Fruit fly (Drosophila melanogaster): ENCODE results near the gene CG42521.
A peak's percentile ranks its signal among the peaks of the same experiment; 100 is the strongest.

Gene CG42521

DNA sequence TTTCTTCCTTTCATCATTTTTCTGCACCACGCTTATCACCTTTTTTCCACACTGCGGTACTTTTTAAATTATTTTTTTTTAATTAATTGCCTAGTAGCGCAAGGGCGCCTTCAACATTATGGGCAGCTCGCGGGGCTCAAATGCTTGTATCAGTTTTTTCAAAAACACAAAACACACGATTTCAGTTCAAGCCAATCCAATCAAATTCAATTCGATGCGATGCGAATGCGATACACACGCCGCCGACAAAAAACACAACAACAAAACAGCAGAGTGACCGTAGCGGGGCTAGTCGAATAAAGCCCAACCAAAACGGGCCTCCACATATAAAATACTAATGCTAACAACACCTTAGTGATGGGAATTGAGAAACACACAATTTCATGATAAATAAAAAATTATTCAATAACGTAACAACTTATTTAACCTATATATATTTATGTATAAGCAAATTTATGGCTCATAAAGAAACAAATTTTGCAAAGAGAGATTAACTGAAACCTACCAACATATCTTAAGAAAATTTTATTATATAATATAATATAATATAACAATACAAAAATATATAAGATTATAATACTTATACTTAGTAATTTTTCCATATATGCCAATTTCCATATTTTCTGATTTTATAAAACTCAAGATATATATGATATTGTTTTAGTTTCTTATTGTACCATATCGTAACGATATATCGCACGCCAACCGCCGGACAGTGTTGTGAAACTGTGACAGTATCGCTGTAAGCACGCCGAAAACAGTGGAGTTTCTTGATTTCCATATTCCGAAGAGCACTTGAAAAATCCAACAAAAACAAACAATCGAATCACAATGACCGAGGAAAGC, 37.6 kb upstream of the CG42521 start, which contains the start of the genes CG32066 and CG8003 (continued):
- TF ChIP-seq Atf3 (GFP tag; optimal IDR thresholded peaks at IDR 0.05) (no peak), CG6654 (GFP tag; optimal IDR thresholded peaks at IDR 0.05) (no peak), Six4 (GFP tag; optimal IDR thresholded peaks at IDR 0.05) (no peak), CG9876 (GFP tag; optimal IDR thresholded peaks at IDR 0.05) (no peak), CG11723 (GFP tag; optimal IDR thresholded peaks at IDR 0.05) (peak; percentile 28), hb (GFP tag; IDR thresholded peaks at IDR 0.05; ENCODE audit: partially characterized antibody) (no peak; the same call in 2 of the 3 replicates), eyg (GFP tag; optimal IDR thresholded peaks at IDR 0.05) (no peak), danr (GFP tag; IDR thresholded peaks at IDR 0.05) (no peak), CG10321 (GFP tag; IDR thresholded peaks at IDR 0.05) (no peak; the same call in 1 of the 2 replicates), ab (GFP tag; optimal IDR thresholded peaks at IDR 0.05) (no peak), B-H1 (GFP tag; IDR thresholded peaks at IDR 0.05) (no peak; the same call in 2 of the 3 replicates), CG7786 (GFP tag; optimal IDR thresholded peaks at IDR 0.05) (no peak), H2.0 (GFP tag; IDR thresholded peaks at IDR 0.05) (no peak; the same call in 1 of the 2 replicates), CG31365 (tag; optimal IDR thresholded peaks at IDR 0.05) (no peak), vfl (GFP tag; optimal IDR thresholded peaks at IDR 0.05) (peak; percentile 40), p53 (GFP tag; optimal IDR thresholded peaks at IDR 0.05) (no peak), Tbp (GFP tag; optimal IDR thresholded peaks at IDR 0.05) (no peak), CG12236 (GFP tag; optimal IDR thresholded peaks at IDR 0.05) (no peak), CG6765 (GFP tag; optimal IDR thresholded peaks at IDR 0.05) (peak; percentile 50), NC2α (GFP tag; optimal IDR thresholded peaks at IDR 0.05) (no peak), dmrt99B (tag; optimal IDR thresholded peaks at IDR 0.05) (no peak), bbx (GFP tag; IDR thresholded peaks at IDR 0.05; ENCODE audit: partially characterized antibody) (peak; percentile 98), en (GFP tag; optimal IDR thresholded peaks at IDR 0.05) (no peak), psq (GFP tag; optimal IDR thresholded peaks at IDR 0.05) (no peak), Hsf (GFP tag; optimal IDR thresholded peaks at IDR 0.05) (no peak), fd96Cb (tag; optimal IDR thresholded peaks at IDR 0.05) (no peak), jigr1 (GFP tag; IDR thresholded peaks at IDR 0.05) (no peak), z (GFP tag; IDR thresholded peaks at IDR 0.05) (no peak), CG12659 (GFP tag; optimal IDR thresholded peaks at IDR 0.05) (peak; percentile 67), CG14441 (GFP tag; IDR thresholded peaks at IDR 0.05) (peak; percentile 31; the same call in 1 of the 2 replicates), unpg (GFP tag; optimal IDR thresholded peaks at IDR 0.05) (no peak)

- TF ChIP-seq CG10654 (GFP tag; optimal IDR thresholded peaks at IDR 0.05), result no peak
- TF ChIP-seq Nf-YC (tag; optimal IDR thresholded peaks at IDR 0.05), result no peak
- no peak for TF ChIP-seq zen2 (GFP tag; IDR thresholded peaks at IDR 0.05; ENCODE audit: partially characterized antibody)
- no peak for TF ChIP-seq her (GFP tag; optimal IDR thresholded peaks at IDR 0.05)
- peak in 1 of 3 experiments; percentile 77 for TF ChIP-seq Stat92E (GFP tag; optimal IDR thresholded peaks at IDR 0.05)
- TF ChIP-seq sqz (GFP tag; optimal IDR thresholded peaks at IDR 0.05), result no peak
- no peak for TF ChIP-seq CG4424 (GFP tag; optimal IDR thresholded peaks at IDR 0.05)
- TF ChIP-seq CG6791 (GFP tag; IDR thresholded peaks at IDR 0.05; ENCODE audit: partially characterized antibody), result no peak
- no peak for TF ChIP-seq CG12155 (GFP tag; optimal IDR thresholded peaks at IDR 0.05)
- TF ChIP-seq CG8924 (tag; optimal IDR thresholded peaks at IDR 0.05), result no peak
- TF ChIP-seq CG14050 (GFP tag; IDR thresholded peaks at IDR 0.05), result no peak
- TF ChIP-seq Awh (GFP tag; IDR thresholded peaks at IDR 0.05), result no peak
- TF ChIP-seq Oli (tag; optimal IDR thresholded peaks at IDR 0.05), result peak; percentile 7
- peak; percentile 18 for TF ChIP-seq dmrt99B (tag; optimal IDR thresholded peaks at IDR 0.05)
- TF ChIP-seq pnt (GFP tag; optimal IDR thresholded peaks at IDR 0.05), result no peak
- no peak for TF ChIP-seq slp2 (GFP tag; optimal IDR thresholded peaks at IDR 0.05)
- TF ChIP-seq fd102C (GFP tag; optimal IDR thresholded peaks at IDR 0.05), result no peak
- no peak for TF ChIP-seq trem (tag; optimal IDR thresholded peaks at IDR 0.05)
- no peak for TF ChIP-seq Fer3 (tag; optimal IDR thresholded peaks at IDR 0.05)
Measured at dm6 chr3L:10659993-10660743, 36.8 kb upstream of the CG42521 start.
